Fruit fly (Drosophila melanogaster): ENCODE data around the gene Vha100-1.

Vha100-1 gene

DNA sequence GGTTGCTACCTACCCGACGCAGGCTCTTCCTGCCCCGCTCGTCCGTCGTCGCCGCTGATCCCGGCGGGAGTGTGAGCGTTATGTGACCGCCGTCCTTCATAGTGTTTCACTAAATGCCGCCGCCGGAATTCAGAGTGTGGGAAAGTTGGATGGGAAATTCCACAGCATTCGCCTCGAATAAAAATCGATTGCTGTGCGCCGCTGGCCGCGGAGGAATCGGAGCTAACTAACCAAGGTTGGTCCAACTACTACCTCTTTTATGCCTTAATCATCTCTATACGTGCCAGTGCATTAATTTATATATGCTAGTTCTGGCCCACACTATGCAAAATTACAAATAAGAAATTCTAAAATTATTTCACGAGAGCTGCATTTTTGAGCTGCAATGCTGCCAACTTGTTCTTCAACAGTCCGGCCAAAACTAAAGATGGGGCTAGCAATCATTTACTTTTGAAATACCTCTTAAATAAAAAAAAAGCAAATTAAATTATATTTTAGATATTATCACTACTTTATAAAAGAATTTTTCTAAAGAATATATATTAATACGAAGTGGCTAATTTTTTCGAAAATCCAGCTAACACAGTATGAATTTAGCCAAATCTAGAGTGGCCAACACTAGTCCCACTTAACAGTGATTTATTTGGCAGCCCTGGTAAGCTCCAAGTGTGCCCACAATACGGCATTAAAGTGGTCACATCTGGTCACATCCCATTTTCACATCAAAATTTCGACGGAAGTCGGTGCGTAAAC is 18.4 kb upstream of the Vha100-1 start, which contains the start of the genes alpha-Man-Ib and Pdhb:
Gene alpha-Man-Ib (minus strand): TSS at position 425 of the 753 bp plus-strand sequence.
Gene Pdhb (plus strand): TSS at position 674 of the 753 bp plus-strand sequence.
- peak; percentile 68 for TF ChIP-seq CG31627 (GFP tag; optimal IDR thresholded peaks at IDR 0.05)
- TF ChIP-seq Hr4 (GFP tag; optimal IDR thresholded peaks at IDR 0.05): no peak
- TF ChIP-seq Ets96B (tag; optimal IDR thresholded peaks at IDR 0.05): no peak
- no peak for TF ChIP-seq Met (GFP tag; optimal IDR thresholded peaks at IDR 0.05)
- TF ChIP-seq Gug (GFP tag; IDR thresholded peaks at IDR 0.05): peak; percentile 57; the same call in 1 of the 2 replicates
- no peak for TF ChIP-seq Blimp-1 (GFP tag; optimal IDR thresholded peaks at IDR 0.05)
- no peak for TF ChIP-seq CG16779 (tag; optimal IDR thresholded peaks at IDR 0.05)
- TF ChIP-seq CG11762 (GFP tag; optimal IDR thresholded peaks at IDR 0.05; ENCODE audit: insufficient read depth): peak; percentile 14
- TF ChIP-seq CG15336 (GFP tag; IDR thresholded peaks at IDR 0.05): no peak
- TF ChIP-seq dac (GFP tag; optimal IDR thresholded peaks at IDR 0.05): no peak
- no peak for TF ChIP-seq Ets21C (GFP tag; optimal IDR thresholded peaks at IDR 0.05)
- TF ChIP-seq CG10631 (GFP tag; optimal IDR thresholded peaks at IDR 0.05): no peak
- no peak for TF ChIP-seq salr (GFP tag; optimal IDR thresholded peaks at IDR 0.05)
- TF ChIP-seq Sox102F (GFP tag; optimal IDR thresholded peaks at IDR 0.05): no peak
- no peak for TF ChIP-seq CG6276 (GFP tag; optimal IDR thresholded peaks at IDR 0.05)
- peak; percentile 59 for TF ChIP-seq CG11902 (GFP tag; optimal IDR thresholded peaks at IDR 0.05)
- TF ChIP-seq CG7368 (GFP tag; optimal IDR thresholded peaks at IDR 0.05): peak; percentile 31
- peak; percentile 66 for TF ChIP-seq esn (GFP tag; optimal IDR thresholded peaks at IDR 0.05)
- no peak for TF ChIP-seq Sox14 (GFP tag; optimal IDR thresholded peaks at IDR 0.05)
- no peak for TF ChIP-seq net (GFP tag; optimal IDR thresholded peaks at IDR 0.05)
- no peak for TF ChIP-seq CG6808 (GFP tag; optimal IDR thresholded peaks at IDR 0.05)
- peak; percentile 65 for TF ChIP-seq lz (GFP tag; optimal IDR thresholded peaks at IDR 0.05)
- peak; percentile 65; the same call in 2 of the 3 replicates for TF ChIP-seq CG6163 (GFP tag; IDR thresholded peaks at IDR 0.05)
- no peak for TF ChIP-seq ss (GFP tag; optimal IDR thresholded peaks at IDR 0.05)
- no peak for TF ChIP-seq Lpt (GFP tag; optimal IDR thresholded peaks at IDR 0.05)
- no peak for TF ChIP-seq CG6854 (GFP tag; optimal IDR thresholded peaks at IDR 0.05)
- no peak for TF ChIP-seq CG1621 (tag; optimal IDR thresholded peaks at IDR 0.05)
- TF ChIP-seq CG11294 (GFP tag; IDR thresholded peaks at IDR 0.05): peak; percentile 46; the same call in 1 of the 2 replicates
- TF ChIP-seq CG34406 (GFP tag; optimal IDR thresholded peaks at IDR 0.05): no peak
- no peak for TF ChIP-seq Eip75B (GFP tag; optimal IDR thresholded peaks at IDR 0.05)
- TF ChIP-seq CG3032 (tag; optimal IDR thresholded peaks at IDR 0.05): peak; percentile 77
- TF ChIP-seq OdsH (GFP tag; optimal IDR thresholded peaks at IDR 0.05): no peak
- TF ChIP-seq achi (GFP tag; optimal IDR thresholded peaks at IDR 0.05): no peak
- no peak for TF ChIP-seq topi (GFP tag; optimal IDR thresholded peaks at IDR 0.05)
- TF ChIP-seq pdm3 (GFP tag; optimal IDR thresholded peaks at IDR 0.05): no peak
- no peak for TF ChIP-seq CG3919 (GFP tag; optimal IDR thresholded peaks at IDR 0.05)
- no peak for TF ChIP-seq CG4318 (GFP tag; optimal IDR thresholded peaks at IDR 0.05)
- TF ChIP-seq spab (GFP tag; optimal IDR thresholded peaks at IDR 0.05): no peak
- no peak for TF ChIP-seq CG32006 (GFP tag; optimal IDR thresholded peaks at IDR 0.05)
- TF ChIP-seq CG8632 (GFP tag; optimal IDR thresholded peaks at IDR 0.05): peak; percentile 31
- no peak for TF ChIP-seq vri (GFP tag; optimal IDR thresholded peaks at IDR 0.05)
- TF ChIP-seq fd59A (GFP tag; optimal IDR thresholded peaks at IDR 0.05): peak; percentile 2
- TF ChIP-seq eg (GFP tag; IDR thresholded peaks at IDR 0.05): peak; percentile 71
- TF ChIP-seq Smox (GFP tag; optimal IDR thresholded peaks at IDR 0.05): no peak
- TF ChIP-seq CG10669 (GFP tag; optimal IDR thresholded peaks at IDR 0.05): no peak
- TF ChIP-seq Sox15 (GFP tag; optimal IDR thresholded peaks at IDR 0.05): peak; percentile 63
- peak; percentile 45 for TF ChIP-seq fkh (GFP tag; optimal IDR thresholded peaks at IDR 0.05)
- TF ChIP-seq cyc (GFP tag; optimal IDR thresholded peaks at IDR 0.05): peak; percentile 55
- no peak for TF ChIP-seq CG8319 (GFP tag; optimal IDR thresholded peaks at IDR 0.05)
- TF ChIP-seq CG8119 (GFP tag; IDR thresholded peaks at IDR 0.05): no peak
- no peak for TF ChIP-seq CG6792 (GFP tag; optimal IDR thresholded peaks at IDR 0.05)

Data from whole organism, prepupa.